Fruit fly (Drosophila melanogaster) whole organism, adult: Measurements from ENCODE around the gene CG3662.

Source experiments
- CG11617 ChIP-seq: fragments of 200-800 bp; sonication (Bioruptor generic); optimal IDR thresholded peaks from 2 replicates; lab custom pipeline; 2017; ENCODE audit warnings: mild to moderate bottlenecking, missing biosample characterization, missing genetic modification reagents, missing genetic modification characterization
- CG12768 ChIP-seq: fragments of 200-800 bp; sonication (Bioruptor generic); optimal IDR thresholded peaks from 2 replicates; lab custom pipeline; 2017; ENCODE audit warnings: missing biosample characterization, missing genetic modification characterization, mild to moderate bottlenecking, moderate library complexity, missing genetic modification reagents
- CG14711 ChIP-seq: fragments of 200-800 bp; sonication (Bioruptor generic); optimal IDR thresholded peaks from 2 replicates; lab custom pipeline; 2018; ENCODE audit warnings: missing biosample characterization, mild to moderate bottlenecking, missing genetic modification characterization, moderate library complexity
- CG1620 ChIP-seq: fragments of 200-800 bp; sonication (Bioruptor generic); optimal IDR thresholded peaks from 2 replicates; lab custom pipeline; 2016; ENCODE audit warnings: missing biosample characterization, missing genetic modification characterization
- CG33017 ChIP-seq: fragments of 200-800 bp; sonication (Bioruptor generic); optimal IDR thresholded peaks from 2 replicates; lab custom pipeline; 2018; ENCODE audit warnings: missing biosample characterization, mild to moderate bottlenecking, missing genetic modification characterization, moderate library complexity
- CG5204 ChIP-seq: fragments of 200-800 bp; sonication (Bioruptor generic); optimal IDR thresholded peaks from 2 replicates; lab custom pipeline; 2016; ENCODE audit warnings: missing biosample characterization, missing genetic modification characterization
- CG7045 ChIP-seq: fragments of 200-800 bp; sonication (Bioruptor generic); optimal IDR thresholded peaks from 2 replicates; lab custom pipeline; 2017; ENCODE audit warnings: missing biosample characterization, mild to moderate bottlenecking, missing genetic modification characterization
- CG7101 ChIP-seq: fragments of 200-800 bp; sonication (Bioruptor generic); optimal IDR thresholded peaks from 2 replicates; lab custom pipeline; 2018; ENCODE audit warnings: missing biosample characterization, mild to moderate bottlenecking, missing genetic modification characterization, moderate library complexity
- Clk ChIP-seq: fragments of 200-800 bp; sonication (Bioruptor generic); optimal IDR thresholded peaks from 2 replicates; lab custom pipeline; 2017; ENCODE audit warnings: missing biosample characterization, missing genetic modification characterization
- Crg-1 ChIP-seq: fragments of 200-800 bp; sonication (Bioruptor generic); optimal IDR thresholded peaks from 2 replicates; lab custom pipeline; 2016; ENCODE audit warnings: missing biosample characterization, missing genetic modification characterization
- Hr96 ChIP-seq: fragments of 200-800 bp; sonication (Bioruptor generic); optimal IDR thresholded peaks from 2 replicates; lab custom pipeline; 2016; ENCODE audit warnings: missing biosample characterization, missing genetic modification characterization
- Mnt ChIP-seq: fragments of 200-800 bp; sonication (Bioruptor generic); optimal IDR thresholded peaks from 2 replicates; lab custom pipeline; 2016; ENCODE audit warnings: missing biosample characterization, mild to moderate bottlenecking, missing genetic modification characterization
- bab1 ChIP-seq: fragments of 200-800 bp; sonication (Bioruptor generic); optimal IDR thresholded peaks from 3 replicates; lab custom pipeline; 2019; ENCODE audit warnings: missing biosample characterization, mild to moderate bottlenecking, missing genetic modification characterization, moderate library complexity
- cic ChIP-seq: fragments of 200-800 bp; sonication (Bioruptor generic); optimal IDR thresholded peaks from 2 replicates; lab custom pipeline; 2017; ENCODE audit warnings: missing biosample characterization, mild to moderate bottlenecking, missing genetic modification characterization, moderate library complexity
- cnc ChIP-seq, 2 experiments: fragments of >200 bp; optimal IDR thresholded peaks; 2 replicates each; lab custom pipeline; 2017
- kay ChIP-seq: fragments of 200-800 bp; sonication (Bioruptor generic); peaks from one replicate; lab custom pipeline; 2016; ENCODE audit warnings: missing biosample characterization, missing genetic modification characterization, borderline replicate concordance
- ovo ChIP-seq: fragments of 200-800 bp; sonication (Bioruptor generic); optimal IDR thresholded peaks from 2 replicates; lab custom pipeline; 2016; ENCODE audit warnings: missing biosample characterization, missing genetic modification characterization
- pad ChIP-seq: fragments of 200-800 bp; sonication (Bioruptor generic); optimal IDR thresholded peaks from 3 replicates; lab custom pipeline; 2017; ENCODE audit warnings: missing biosample characterization, missing genetic modification characterization, mild to moderate bottlenecking, moderate library complexity, missing genetic modification reagents
- tj ChIP-seq: fragments of 200-800 bp; sonication (Bioruptor generic); optimal IDR thresholded peaks from 3 replicates; lab custom pipeline; 2017; ENCODE audit warnings: missing biosample characterization, mild to moderate bottlenecking, missing genetic modification characterization, moderate library complexity
- toe ChIP-seq: fragments of 200-800 bp; sonication (Bioruptor generic); optimal IDR thresholded peaks from 2 replicates; lab custom pipeline; 2016; ENCODE audit warnings: missing biosample characterization, missing genetic modification characterization

CG3662 gene

dm6 chr2L:846167-846868 is 25.2 kb downstream of the CG3662 start:
- TF ChIP-seq tj (GFP tag; lab: Kevin White, UChicago): peak; percentile 63
- no peak for TF ChIP-seq ovo
- no peak for TF ChIP-seq Mnt
- TF ChIP-seq toe (GFP tag; lab: Kevin White, UChicago): peak; percentile 17
- peak; percentile 51 for TF ChIP-seq CG7045 (GFP tag; lab: Kevin White, UChicago)
- TF ChIP-seq Clk: no peak
- TF ChIP-seq Hr96 (GFP tag; lab: Kevin White, UChicago): no peak
- TF ChIP-seq cnc (optimal IDR thresholded peaks at IDR 0.05; lab: Kevin White, UChicago): no peak
- TF ChIP-seq cic (GFP tag; lab: Kevin White, UChicago): no peak
- no peak for TF ChIP-seq pad (GFP tag; lab: Kevin White, UChicago)
- peak; percentile 32 for TF ChIP-seq CG7101
- TF ChIP-seq CG11617 (GFP tag; lab: Kevin White, UChicago): peak; percentile 2
- TF ChIP-seq CG33017 (tag; lab: Kevin White, UChicago): peak; percentile 1
- no peak for TF ChIP-seq CG1620
- no peak for TF ChIP-seq Crg-1 (GFP tag; lab: Kevin White, UChicago)
- TF ChIP-seq CG14711 (tag; lab: Kevin White, UChicago): peak; percentile 47
- TF ChIP-seq CG12768: peak; percentile 38
- no peak for TF ChIP-seq kay (GFP tag; lab: Kevin White, UChicago)
- no peak for TF ChIP-seq CG5204 (GFP tag; lab: Kevin White, UChicago)
- no peak for TF ChIP-seq bab1 (GFP tag; lab: Kevin White, UChicago)

DNA sequence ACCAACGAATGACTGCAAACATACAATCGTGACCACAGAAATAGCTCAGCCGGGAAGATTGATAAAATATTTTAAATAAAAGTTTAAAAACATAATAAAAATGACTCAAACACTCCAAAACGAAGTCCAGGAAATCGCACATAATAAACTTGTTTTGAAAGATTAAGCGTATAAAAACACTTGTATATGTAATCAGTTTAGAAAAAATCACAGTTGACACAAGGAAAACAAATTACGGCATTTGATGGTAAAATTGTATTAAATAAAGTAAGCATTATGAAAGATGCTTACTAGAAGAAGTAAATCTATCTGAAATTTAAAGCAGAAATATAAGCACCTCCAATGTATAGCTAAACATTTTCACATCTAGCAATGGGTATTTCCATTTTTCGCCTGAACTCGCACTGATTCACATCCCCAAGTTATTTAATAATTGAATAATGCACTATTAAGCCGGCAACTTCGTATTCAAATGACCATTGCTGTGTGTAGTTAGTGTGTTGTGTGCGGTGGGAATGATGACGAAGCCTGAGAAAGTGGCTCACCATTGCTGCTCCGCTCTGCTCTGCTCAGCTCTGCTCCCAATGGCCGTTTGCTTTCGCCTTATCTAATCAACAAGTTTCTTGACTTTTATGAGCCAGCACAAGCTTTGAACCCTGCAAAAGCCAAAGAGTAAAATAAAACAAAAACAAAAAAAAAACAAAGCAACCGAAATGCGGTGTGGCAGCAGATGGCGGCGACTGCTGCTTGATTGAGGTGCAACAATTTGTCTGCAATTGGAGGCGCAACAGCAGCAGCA is 26.3 kb downstream of the CG3662 start:
- peak; percentile 24 for TF ChIP-seq CG11617 (GFP tag; lab: Kevin White, UChicago)
- no peak for TF ChIP-seq Mnt
- TF ChIP-seq cnc (optimal IDR thresholded peaks at IDR 0.05; lab: Kevin White, UChicago): no peak
- TF ChIP-seq tj (GFP tag; lab: Kevin White, UChicago): peak; percentile 1

DNA sequence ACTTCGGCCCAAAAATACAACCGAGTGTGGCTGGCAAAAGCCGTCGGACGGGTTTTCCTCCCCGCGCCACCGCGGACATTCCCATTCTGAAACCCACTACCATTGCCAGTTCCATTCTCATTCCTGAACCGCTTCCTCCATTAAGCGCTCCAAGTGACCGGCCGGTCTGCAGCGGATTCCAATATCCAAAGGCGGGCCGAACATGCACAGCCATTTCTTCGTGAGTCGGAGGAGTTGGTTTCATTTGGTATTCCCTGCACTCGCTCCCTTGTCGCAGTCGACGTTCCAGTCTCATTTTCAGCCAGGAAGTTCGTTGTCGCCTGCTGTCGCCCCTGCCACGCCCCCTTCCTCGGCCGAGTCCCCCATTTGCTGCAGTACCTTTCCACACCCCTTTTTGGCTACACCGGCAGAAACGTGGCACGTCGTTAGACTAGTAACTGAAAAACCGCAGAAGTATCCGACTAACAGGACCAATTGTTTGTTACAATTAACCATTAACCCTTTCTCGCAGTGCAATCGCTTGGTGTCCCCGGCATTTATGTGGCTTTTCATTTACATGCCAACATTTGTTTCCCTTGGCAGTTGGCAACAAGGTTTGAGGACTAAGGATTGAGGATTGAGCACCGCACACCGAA is 27.0 kb downstream of the CG3662 start:
- TF ChIP-seq Hr96 (GFP tag; lab: Kevin White, UChicago) (no peak), CG1620 (no peak), cnc (optimal IDR thresholded peaks at IDR 0.05; lab: Kevin White, UChicago) (no peak), CG12768 (no peak), CG7101 (no peak), CG33017 (tag; lab: Kevin White, UChicago) (no peak), CG14711 (tag; lab: Kevin White, UChicago) (no peak), cic (GFP tag; lab: Kevin White, UChicago) (no peak), CG5204 (GFP tag; lab: Kevin White, UChicago) (no peak), bab1 (GFP tag; lab: Kevin White, UChicago) (no peak), CG11617 (GFP tag; lab: Kevin White, UChicago) (no peak)

dm6 chr2L:849138-849744 is 28.2 kb downstream of the CG3662 start:
- TF ChIP-seq cic (GFP tag; lab: Kevin White, UChicago) (no peak), cnc (optimal IDR thresholded peaks at IDR 0.05; lab: Kevin White, UChicago) (no peak), Clk (no peak), toe (GFP tag; lab: Kevin White, UChicago) (no peak), CG5204 (GFP tag; lab: Kevin White, UChicago) (no peak), bab1 (GFP tag; lab: Kevin White, UChicago) (no peak), CG7101 (no peak), CG33017 (tag; lab: Kevin White, UChicago) (no peak), pad (GFP tag; lab: Kevin White, UChicago) (no peak), CG1620 (no peak), CG12768 (no peak), ovo (no peak), Hr96 (GFP tag; lab: Kevin White, UChicago) (no peak), CG7045 (GFP tag; lab: Kevin White, UChicago) (no peak), kay (GFP tag; lab: Kevin White, UChicago) (no peak), Crg-1 (GFP tag; lab: Kevin White, UChicago) (no peak), CG14711 (tag; lab: Kevin White, UChicago) (no peak), CG11617 (GFP tag; lab: Kevin White, UChicago) (no peak), tj (GFP tag; lab: Kevin White, UChicago) (no peak)

DNA sequence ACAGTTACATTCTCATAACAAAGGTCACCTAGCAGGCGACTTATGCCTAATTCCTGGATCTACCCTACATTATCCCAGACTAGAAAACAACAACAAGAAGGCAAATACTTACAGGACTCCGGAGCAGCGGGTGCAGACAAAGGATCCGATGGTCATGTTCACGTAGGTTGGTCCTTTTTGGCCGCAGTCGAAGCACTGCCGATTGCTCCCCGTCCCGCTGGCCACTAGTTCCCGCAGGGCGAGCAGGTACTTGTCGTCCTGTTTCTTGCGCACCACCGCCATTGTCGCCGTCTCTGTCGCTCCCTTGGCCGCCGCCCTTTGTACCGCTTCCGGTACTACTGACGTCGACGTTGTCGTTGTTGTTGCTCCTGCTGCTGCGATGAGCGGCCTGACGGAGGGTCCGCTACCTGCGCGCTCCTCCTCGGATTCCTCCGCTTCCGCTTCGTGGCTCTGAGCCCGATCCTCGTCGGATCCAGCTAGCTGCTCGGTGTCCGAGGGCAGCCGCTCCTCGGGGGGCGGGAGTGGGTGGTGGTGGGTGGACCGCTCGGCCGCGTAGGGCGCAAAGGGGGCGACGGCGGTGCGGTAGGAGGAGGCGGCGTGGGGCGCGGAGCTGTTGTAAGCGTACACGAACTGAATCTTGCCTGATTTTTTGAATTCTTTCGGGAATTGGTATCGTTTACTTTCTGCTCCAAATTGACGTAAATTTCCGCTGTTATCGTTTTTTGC is 28.9 kb downstream of the CG3662 start:
- TF ChIP-seq ovo (no peak), toe (GFP tag; lab: Kevin White, UChicago) (no peak), cic (GFP tag; lab: Kevin White, UChicago) (no peak), bab1 (GFP tag; lab: Kevin White, UChicago) (no peak), pad (GFP tag; lab: Kevin White, UChicago) (no peak)
